Worm (Caenorhabditis elegans) whole organism, young adult: ENCODE data around the gene ZK1248.4.

Experiments
- B0261.1 ChIP-seq: sonication (generic microtip); optimal IDR thresholded peaks from 2 replicates; lab custom pipeline; 2016; ENCODE audit warnings: mild to moderate bottlenecking, missing genetic modification characterization, moderate library complexity, missing compliant biosample characterization
- C17E4.6 ChIP-seq: fragments of 200-800 bp; sonication (Bioruptor generic); IDR thresholded peaks from 2 replicates; pipeline ENCODE4 v1.3.6; 2022; ENCODE audit warnings: missing genetic modification reagents, missing genetic modification characterization, missing compliant biosample characterization
- F22D6.2 ChIP-seq: sonication (generic microtip); optimal IDR thresholded peaks from 2 replicates; lab custom pipeline; 2016; ENCODE audit warnings: mild to moderate bottlenecking, missing genetic modification characterization, missing compliant biosample characterization
- F39B2.1 ChIP-seq: fragments of 200-800 bp; sonication (Bioruptor generic); IDR thresholded peaks from 2 replicates; pipeline ENCODE4 v1.3.6; 2022; ENCODE audit warnings: missing genetic modification reagents, missing genetic modification characterization, missing compliant biosample characterization
- F57A8.1 ChIP-seq: fragments of 200-800 bp; sonication (Bioruptor generic); optimal IDR thresholded peaks from 2 replicates; lab custom pipeline; 2018; ENCODE audit warnings: mild to moderate bottlenecking, missing genetic modification characterization, moderate library complexity, missing compliant biosample characterization
- F57C9.4 ChIP-seq: sonication (generic microtip); optimal IDR thresholded peaks from 2 replicates; lab custom pipeline; 2017; ENCODE audit warnings: mild to moderate bottlenecking, missing genetic modification characterization, missing compliant biosample characterization
- K11D2.4 ChIP-seq: fragments of 200-800 bp; sonication (Bioruptor generic); IDR thresholded peaks from 2 replicates; pipeline ENCODE4 v1.3.6; 2022; ENCODE audit warnings: missing genetic modification reagents, missing genetic modification characterization, missing compliant biosample characterization
- T07F8.4 ChIP-seq: sonication (generic microtip); optimal IDR thresholded peaks from 2 replicates; lab custom pipeline; 2016; ENCODE audit warnings: mild to moderate bottlenecking, missing genetic modification characterization, moderate library complexity, missing compliant biosample characterization
- T26A5.8 ChIP-seq: sonication (generic microtip); optimal IDR thresholded peaks from 2 replicates; lab custom pipeline; 2016; ENCODE audit warnings: missing genetic modification characterization, missing compliant biosample characterization
- Y56A3A.18 ChIP-seq: fragments of 200-800 bp; sonication (Bioruptor generic); IDR thresholded peaks from 2 replicates; pipeline ENCODE4 v1.3.6; 2022; ENCODE audit warnings: missing genetic modification reagents, missing genetic modification characterization, missing compliant biosample characterization
- Y67H2A.10 ChIP-seq: fragments of 200-800 bp; sonication (Bioruptor generic); conservative IDR thresholded peaks from 2 replicates; pipeline ENCODE4 v1.3.6; 2022; ENCODE audit warnings: missing genetic modification reagents, missing genetic modification characterization, missing compliant biosample characterization
- Y79H2A.3 ChIP-seq: fragments of 200-800 bp; sonication (Bioruptor generic); conservative IDR thresholded peaks from 2 replicates; pipeline ENCODE4 v1.3.6; 2022; ENCODE audit warnings: missing genetic modification reagents, missing genetic modification characterization, missing compliant biosample characterization
- akir-1 ChIP-seq: fragments of 200-800 bp; sonication (Bioruptor generic); optimal IDR thresholded peaks from 2 replicates; lab custom pipeline; 2018; ENCODE audit warnings: mild to moderate bottlenecking, missing genetic modification characterization, moderate library complexity, missing compliant biosample characterization
- aptf-3 ChIP-seq: fragments of 200-800 bp; sonication (Bioruptor generic); IDR thresholded peaks from 2 replicates; pipeline ENCODE4 v1.3.6; 2022; ENCODE audit warnings: missing genetic modification characterization, missing compliant biosample characterization
- athp-1 ChIP-seq: sonication (generic microtip); optimal IDR thresholded peaks from 2 replicates; lab custom pipeline; 2017; ENCODE audit warnings: mild to moderate bottlenecking, missing genetic modification characterization, missing compliant biosample characterization
- attf-3 ChIP-seq: fragments of 200-800 bp; sonication (Bioruptor generic); conservative IDR thresholded peaks from 2 replicates; pipeline ENCODE4 v1.3.6; 2022; ENCODE audit warnings: missing genetic modification reagents, missing genetic modification characterization, missing compliant biosample characterization
- attf-5 ChIP-seq: fragments of 200-800 bp; sonication (Bioruptor generic); optimal IDR thresholded peaks from 2 replicates; lab custom pipeline; 2018; ENCODE audit warnings: mild to moderate bottlenecking, missing genetic modification characterization, missing compliant biosample characterization
- bed-1 ChIP-seq: fragments of 200-800 bp; sonication (Bioruptor generic); IDR thresholded peaks from 2 replicates; pipeline ENCODE4 v1.3.6; 2022; ENCODE audit warnings: missing genetic modification reagents, missing genetic modification characterization, missing compliant biosample characterization
- bed-2 ChIP-seq: fragments of 200-800 bp; sonication (Bioruptor generic); IDR thresholded peaks from 2 replicates; pipeline ENCODE4 v1.3.6; 2022; ENCODE audit warnings: missing genetic modification reagents, missing genetic modification characterization, missing compliant biosample characterization
- cebp-1 ChIP-seq, 2 experiments: fragments of 200-800 bp in 1 of 2; sonication (Bioruptor generic) in 1 of 2; sonication (generic microtip) in 1 of 2; IDR thresholded peaks in 1 of 2; optimal IDR thresholded peaks in 1 of 2; 2 replicates each; pipeline versions ENCODE4 v1.3.6 to Lab custom; 2017 to 2022; ENCODE audit warnings: missing compliant biosample characterization in 2 of 2, missing genetic modification characterization in 2 of 2, mild to moderate bottlenecking in 1 of 2, missing genetic modification reagents in 1 of 2, moderate library complexity in 1 of 2
- cebp-2 ChIP-seq: fragments of 200-800 bp; sonication (Bioruptor generic); IDR thresholded peaks from 2 replicates; pipeline ENCODE4 v1.3.6; 2022; ENCODE audit warnings: missing genetic modification characterization, missing compliant biosample characterization
- ceh-79 ChIP-seq: sonication (generic microtip); optimal IDR thresholded peaks from 2 replicates; lab custom pipeline; 2017; ENCODE audit warnings: mild to moderate bottlenecking, missing genetic modification characterization, missing compliant biosample characterization
- ceh-91 ChIP-seq: fragments of 200-800 bp; sonication (Bioruptor generic); IDR thresholded peaks from 2 replicates; pipeline ENCODE4 v1.3.6; 2022; ENCODE audit warnings: missing genetic modification reagents, missing genetic modification characterization, missing compliant biosample characterization
- die-1 ChIP-seq: sonication (generic microtip); optimal IDR thresholded peaks from 2 replicates; lab custom pipeline; 2016; ENCODE audit warnings: missing genotype, mild to moderate bottlenecking, missing genetic modification characterization, missing compliant biosample characterization
- dpff-1 ChIP-seq: sonication (generic microtip); optimal IDR thresholded peaks from 2 replicates; lab custom pipeline; 2017; ENCODE audit warnings: mild to moderate bottlenecking, missing genetic modification characterization, missing compliant biosample characterization
- egl-18 ChIP-seq: fragments of 200-800 bp; sonication (Bioruptor generic); IDR thresholded peaks from 2 replicates; pipeline ENCODE4 v1.3.6; 2022; ENCODE audit warnings: missing genetic modification reagents, missing genetic modification characterization, missing compliant biosample characterization
- ekl-4 ChIP-seq: fragments of 200-800 bp; sonication (Bioruptor generic); IDR thresholded peaks from 2 replicates; pipeline ENCODE4 v1.3.6; 2022; ENCODE audit warnings: missing genetic modification reagents, missing genetic modification characterization, missing compliant biosample characterization
- hmg-20 ChIP-seq: fragments of 200-800 bp; sonication (Bioruptor generic); IDR thresholded peaks from 2 replicates; pipeline ENCODE4 v1.3.6; 2022; ENCODE audit warnings: missing genetic modification reagents, missing genetic modification characterization, missing compliant biosample characterization
- hrde-1 ChIP-seq: sonication (generic microtip); optimal IDR thresholded peaks from 2 replicates; lab custom pipeline; 2016; ENCODE audit warnings: missing genetic modification characterization, mild to moderate bottlenecking, missing compliant biosample characterization, moderate library complexity, missing genotype, missing genetic modification reagents, borderline replicate concordance
- lin-26 ChIP-seq: fragments of 200-800 bp; sonication (Bioruptor generic); IDR thresholded peaks from 2 replicates; pipeline ENCODE4 v1.3.6; 2022; ENCODE audit warnings: missing genetic modification reagents, missing genetic modification characterization, missing compliant biosample characterization
- lin-35 ChIP-seq, 3 experiments: fragments of 150-350 bp in 2 of 3; sonication (generic microtip) in 1 of 3; optimal IDR thresholded peaks; 2 replicates each; lab custom pipeline; 2014 to 2018; ENCODE audit warnings: missing biosample characterization in 3 of 3, missing genetic modification characterization in 3 of 3, missing genetic modification reagents in 3 of 3
- lin-40 ChIP-seq: sonication (generic microtip); optimal IDR thresholded peaks from 2 replicates; lab custom pipeline; 2016; ENCODE audit warnings: missing genetic modification characterization, mild to moderate bottlenecking, missing compliant biosample characterization, missing genotype, missing genetic modification reagents
- lir-1 ChIP-seq: fragments of 200-800 bp; sonication (Bioruptor generic); conservative IDR thresholded peaks from 2 replicates; pipeline ENCODE4 v1.3.6; 2022; ENCODE audit warnings: missing genetic modification reagents, missing genetic modification characterization, missing compliant biosample characterization
- madf-3 ChIP-seq: fragments of 200-800 bp; sonication (Bioruptor generic); IDR thresholded peaks from 2 replicates; pipeline ENCODE4 v1.3.6; 2022; ENCODE audit warnings: missing genetic modification reagents, missing genetic modification characterization, missing compliant biosample characterization
- madf-6 ChIP-seq: fragments of 200-800 bp; sonication (Bioruptor generic); IDR thresholded peaks from 2 replicates; pipeline ENCODE4 v1.3.6; 2022; ENCODE audit warnings: missing genetic modification reagents, missing genetic modification characterization, missing compliant biosample characterization
- madf-8 ChIP-seq: fragments of 200-800 bp; sonication (Bioruptor generic); conservative IDR thresholded peaks from 2 replicates; pipeline ENCODE4 v1.3.6; 2022; ENCODE audit warnings: missing genetic modification reagents, missing genetic modification characterization, missing compliant biosample characterization
- mel-28 ChIP-seq: sonication (generic microtip); optimal IDR thresholded peaks from 2 replicates; lab custom pipeline; 2016; ENCODE audit warnings: borderline replicate concordance, mild to moderate bottlenecking, missing genetic modification characterization, missing compliant biosample characterization
- nfyb-1 ChIP-seq: fragments of 200-800 bp; sonication (Bioruptor generic); IDR thresholded peaks from 2 replicates; pipeline ENCODE4 v1.3.6; 2022; ENCODE audit warnings: missing genetic modification reagents, missing genetic modification characterization, missing compliant biosample characterization
- nhr-120 ChIP-seq: fragments of 200-800 bp; sonication (Bioruptor generic); IDR thresholded peaks from 2 replicates; pipeline ENCODE4 v1.3.6; 2022; ENCODE audit warnings: missing genetic modification characterization, missing compliant biosample characterization
- nhr-179 ChIP-seq: sonication (generic microtip); optimal IDR thresholded peaks from 2 replicates; lab custom pipeline; 2016; ENCODE audit warnings: mild to moderate bottlenecking, missing genetic modification characterization, missing compliant biosample characterization
- sdz-38 ChIP-seq: sonication (generic microtip); optimal IDR thresholded peaks from 2 replicates; lab custom pipeline; 2016; ENCODE audit warnings: missing genotype, missing genetic modification characterization, missing compliant biosample characterization
- sea-2 ChIP-seq: fragments of 200-800 bp; sonication (Bioruptor generic); IDR thresholded peaks from 2 replicates; pipeline ENCODE4 v1.3.6; 2022; ENCODE audit warnings: missing genetic modification characterization, missing compliant biosample characterization
- snpc-1.3 ChIP-seq: sonication (generic microtip); optimal IDR thresholded peaks from 2 replicates; lab custom pipeline; 2017; ENCODE audit warnings: missing genetic modification characterization, mild to moderate bottlenecking, missing compliant biosample characterization, antibody characterized with exemption, moderate library complexity, missing genotype, missing genetic modification reagents; ENCODE audit not compliant: insufficient read depth
- somi-1 ChIP-seq: fragments of 200-800 bp; sonication (Bioruptor generic); optimal IDR thresholded peaks from 2 replicates; lab custom pipeline; 2018; ENCODE audit warnings: mild to moderate bottlenecking, missing genetic modification characterization, missing compliant biosample characterization
- unc-130 ChIP-seq: sonication (generic microtip); optimal IDR thresholded peaks from 2 replicates; lab custom pipeline; 2016; ENCODE audit warnings: missing genetic modification reagents, missing genetic modification characterization, missing compliant biosample characterization
- zim-3 ChIP-seq: sonication (generic microtip); optimal IDR thresholded peaks from 2 replicates; lab custom pipeline; 2017; ENCODE audit warnings: mild to moderate bottlenecking, missing genetic modification characterization, moderate library complexity, missing compliant biosample characterization
- ztf-18 ChIP-seq: sonication (generic microtip); optimal IDR thresholded peaks from 2 replicates; lab custom pipeline; 2016; ENCODE audit warnings: missing genotype, mild to moderate bottlenecking, missing genetic modification characterization, missing compliant biosample characterization
- ztf-6 ChIP-seq: fragments of 200-800 bp; sonication (Bioruptor generic); IDR thresholded peaks from 2 replicates; pipeline ENCODE4 v1.3.6; 2022; ENCODE audit warnings: missing genetic modification reagents, missing genetic modification characterization, missing compliant biosample characterization

ZK1248.4 gene

DNA sequence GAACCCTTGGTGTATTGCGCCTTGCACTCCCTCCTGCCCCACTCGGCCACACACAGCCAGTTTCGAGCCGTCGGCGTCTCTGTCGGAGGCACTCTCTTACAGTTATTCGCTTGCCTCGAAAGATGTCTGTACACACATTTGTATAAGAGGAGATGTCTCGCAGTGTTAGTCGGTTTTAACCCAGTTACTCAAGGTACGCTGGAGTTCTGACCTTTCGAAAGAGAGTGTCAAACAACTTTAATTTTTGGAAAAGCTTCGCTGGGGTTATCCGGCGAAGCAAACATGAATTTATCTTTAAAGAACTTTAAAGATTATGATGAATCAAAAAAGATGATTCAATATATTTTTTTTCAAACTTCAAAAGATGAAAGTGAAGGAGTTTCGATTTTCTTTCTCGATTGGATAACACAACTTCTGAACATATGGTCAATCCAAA lies 26.3 kb downstream of the ZK1248.4 start (continued):
- TF ChIP-seq Y56A3A.18 (peak; percentile 98), lin-26 (GFP tag; lab: Robert Waterston, UW) (peak; percentile 96), ekl-4 (GFP tag; lab: Robert Waterston, UW) (peak; percentile 99), cebp-2 (GFP tag; lab: Robert Waterston, UW) (peak; percentile 94), nhr-179 (tag; lab: Kevin White, UChicago) (peak; percentile 78), sdz-38 (tag; lab: Kevin White, UChicago) (peak; percentile 59), egl-18 (GFP tag; lab: Robert Waterston, UW) (peak; percentile 95), F39B2.1 (peak; percentile 89), attf-3 (GFP tag; lab: Robert Waterston, UW) (peak; percentile 84), aptf-3 (GFP tag; lab: Robert Waterston, UW) (peak; percentile 81), nfyb-1 (GFP tag; lab: Robert Waterston, UW) (peak; percentile 99), K11D2.4 (GFP tag; lab: Robert Waterston, UW) (peak; percentile 98), somi-1 (GFP tag; lab: Kevin White, UChicago) (peak; percentile 98), madf-8 (GFP tag; lab: Robert Waterston, UW) (peak; percentile 84), Y79H2A.3 (peak; percentile 94), ceh-91 (peak; percentile 76), bed-1 (peak; percentile 77; the same call in 1 of the 2 replicates), F57C9.4 (peak; percentile 96), T07F8.4 (tag; lab: Kevin White, UChicago) (peak; percentile 94), dpff-1 (tag; lab: Kevin White, UChicago) (peak; percentile 81), zim-3 (tag; lab: Kevin White, UChicago) (peak; percentile 95), ztf-18 (tag; lab: Kevin White, UChicago) (peak; percentile 88), T26A5.8 (tag; lab: Kevin White, UChicago) (peak; percentile 81), lin-40 (tag; lab: Kevin White, UChicago) (peak; percentile 99), snpc-1.3 (peak; percentile 96), lin-35 (GFP tag; optimal IDR thresholded peaks at IDR 0.05; lab: Kevin White, UChicago) (peak in 2 of 3 experiments; percentile 91 to 94), unc-130 (GFP tag; lab: Kevin White, UChicago) (peak; percentile 94), lir-1 (peak; percentile 94), cebp-1 (GFP tag; IDR thresholded peaks at IDR 0.05; lab: Robert Waterston, UW) (peak; percentile 91), cebp-1 (tag; optimal IDR thresholded peaks at IDR 0.05; lab: Kevin White, UChicago) (peak; percentile 98), madf-3 (GFP tag; lab: Robert Waterston, UW) (peak; percentile 95), die-1 (tag; lab: Kevin White, UChicago) (peak; percentile 88), B0261.1 (tag; lab: Kevin White, UChicago) (peak; percentile 58), F22D6.2 (tag; lab: Kevin White, UChicago) (peak; percentile 95), attf-5 (GFP tag; lab: Kevin White, UChicago) (peak; percentile 95), C17E4.6 (GFP tag; lab: Robert Waterston, UW) (peak; percentile 99), F57A8.1 (peak; percentile 87), Y67H2A.10 (GFP tag; lab: Robert Waterston, UW) (peak; percentile 90), nhr-120 (GFP tag; lab: Robert Waterston, UW) (peak; percentile 93), hmg-20 (GFP tag; lab: Robert Waterston, UW) (peak; percentile 97), akir-1 (peak; percentile 83), sea-2 (GFP tag; lab: Robert Waterston, UW) (peak; percentile 93), mel-28 (peak; percentile 87), ceh-79 (tag; lab: Kevin White, UChicago) (peak; percentile 97), hrde-1 (peak; percentile 94), bed-2 (GFP tag; lab: Robert Waterston, UW) (peak; percentile 94), athp-1 (tag; lab: Kevin White, UChicago) (peak; percentile 95), ztf-6 (peak; percentile 95), madf-6 (peak; percentile 94)
